Worm (Caenorhabditis elegans) whole organism, L1 larva: ENCODE data around the gene srbc-38.

ENCODE experiments used
- C16A3.4 ChIP-seq: fragments of 150-350 bp; optimal IDR thresholded peaks from 2 replicates; lab custom pipeline; 2014; ENCODE audit warnings: missing biosample characterization, missing genetic modification characterization
- C34B4.2 ChIP-seq: sonication (generic microtip); optimal IDR thresholded peaks from 2 replicates; lab custom pipeline; 2017; ENCODE audit warnings: mild to moderate bottlenecking, missing genetic modification characterization, missing compliant biosample characterization
- Y116A8C.19 ChIP-seq: sonication (generic microtip); optimal IDR thresholded peaks from 2 replicates; lab custom pipeline; 2016; ENCODE audit warnings: missing compliant biosample characterization, missing genetic modification characterization, borderline replicate concordance
- aha-1 ChIP-seq: fragments of 150-350 bp; optimal IDR thresholded peaks from 2 replicates; lab custom pipeline; 2014; ENCODE audit warnings: missing biosample characterization, missing genetic modification characterization
- alr-1 ChIP-seq: fragments of 200-800 bp; sonication (Bioruptor generic); optimal IDR thresholded peaks from 2 replicates; lab custom pipeline; 2018; ENCODE audit warnings: borderline replicate concordance, mild to moderate bottlenecking, missing genetic modification characterization, missing compliant biosample characterization
- aly-2 ChIP-seq: fragments of 150-350 bp; optimal IDR thresholded peaks from 2 replicates; lab custom pipeline; 2014; ENCODE audit warnings: missing biosample characterization, missing genetic modification characterization
- ama-1 ChIP-seq: fragments of 150-350 bp; optimal IDR thresholded peaks from 2 replicates; lab custom pipeline; 2014
- ceh-63 ChIP-seq: fragments of 200-800 bp; sonication (Bioruptor generic); optimal IDR thresholded peaks from 2 replicates; lab custom pipeline; 2018; ENCODE audit warnings: mild to moderate bottlenecking, missing genetic modification characterization, missing compliant biosample characterization
- ceh-8 ChIP-seq: fragments of 200-800 bp; sonication (Bioruptor generic); optimal IDR thresholded peaks from 2 replicates; lab custom pipeline; 2018; ENCODE audit warnings: mild to moderate bottlenecking, missing genetic modification characterization, moderate library complexity, missing compliant biosample characterization
- ceh-88 ChIP-seq: fragments of 200-800 bp; sonication (Bioruptor generic); IDR thresholded peaks from 2 replicates; pipeline ENCODE4 v1.3.6; 2022; ENCODE audit warnings: missing genetic modification characterization, missing compliant biosample characterization
- ceh-90 ChIP-seq: sonication (generic microtip); optimal IDR thresholded peaks from 2 replicates; lab custom pipeline; 2016; ENCODE audit warnings: missing genetic modification characterization, missing compliant biosample characterization
- efl-1 ChIP-seq, 4 experiments: fragments of 150-350 bp; optimal IDR thresholded peaks in 3 of 4; peaks in 1 of 4; 1 replicate in 1 of 4; 2 replicates in 3 of 4; lab custom pipeline; 2014; ENCODE audit warnings: missing biosample characterization in 2 of 4, missing genetic modification characterization in 2 of 4, missing genetic modification reagents in 2 of 4
- elt-2 ChIP-seq: sonication (generic microtip); optimal IDR thresholded peaks from 2 replicates; lab custom pipeline; 2016; ENCODE audit warnings: missing genetic modification characterization, mild to moderate bottlenecking, inconsistent platforms, missing compliant biosample characterization, missing genetic modification reagents
- fkh-10 ChIP-seq: sonication (generic microtip); optimal IDR thresholded peaks from 2 replicates; lab custom pipeline; 2017; ENCODE audit warnings: missing biosample characterization, missing genetic modification reagents, missing genetic modification characterization
- fkh-4 ChIP-seq: sonication (generic microtip); optimal IDR thresholded peaks from 2 replicates; lab custom pipeline; 2016; ENCODE audit warnings: missing compliant biosample characterization, missing genetic modification characterization, borderline replicate concordance
- fos-1 ChIP-seq: fragments of 150-350 bp; optimal IDR thresholded peaks from 2 replicates; lab custom pipeline; 2014; ENCODE audit warnings: missing biosample characterization, missing genetic modification characterization
- hlh-17 ChIP-seq: fragments of 200-800 bp; sonication (Bioruptor generic); optimal IDR thresholded peaks from 2 replicates; lab custom pipeline; 2018; ENCODE audit warnings: missing genetic modification characterization, mild to moderate bottlenecking, missing compliant biosample characterization, moderate library complexity, borderline replicate concordance
- hlh-4 ChIP-seq: sonication (generic microtip); optimal IDR thresholded peaks from 2 replicates; lab custom pipeline; 2016; ENCODE audit warnings: mild to moderate bottlenecking, missing genetic modification characterization, missing compliant biosample characterization
- irx-1 ChIP-seq: sonication (generic microtip); optimal IDR thresholded peaks from 2 replicates; lab custom pipeline; 2016; ENCODE audit warnings: missing genetic modification characterization, missing compliant biosample characterization
- isw-1 ChIP-seq: fragments of 200-800 bp; sonication (Bioruptor generic); IDR thresholded peaks from 2 replicates; pipeline ENCODE4 v1.3.6; 2022; ENCODE audit warnings: missing genetic modification characterization, missing compliant biosample characterization
- lin-13 ChIP-seq: fragments of 150-350 bp; optimal IDR thresholded peaks from 2 replicates; lab custom pipeline; 2014; ENCODE audit warnings: missing biosample characterization, missing genetic modification reagents, missing genetic modification characterization
- lin-14 ChIP-seq: fragments of 200-800 bp; sonication (Bioruptor generic); optimal IDR thresholded peaks from 2 replicates; lab custom pipeline; 2018; ENCODE audit warnings: mild to moderate bottlenecking, missing genetic modification characterization, moderate library complexity, missing compliant biosample characterization
- lin-35 ChIP-seq, 2 experiments: fragments of 150-350 bp; optimal IDR thresholded peaks; 2 replicates each; lab custom pipeline; 2014; ENCODE audit warnings: missing biosample characterization in 2 of 2, missing genetic modification characterization in 2 of 2, missing genetic modification reagents in 2 of 2
- mab-9 ChIP-seq: fragments of 200-800 bp; sonication (Bioruptor generic); IDR thresholded peaks from 2 replicates; pipeline ENCODE4 v1.3.6; 2022; ENCODE audit warnings: missing genetic modification reagents, missing genetic modification characterization, missing compliant biosample characterization
- mdl-1 ChIP-seq, 2 experiments: fragments of 150-350 bp; optimal IDR thresholded peaks; 2 replicates each; lab custom pipeline; 2014 to 2017; ENCODE audit warnings: missing biosample characterization in 2 of 2, missing genetic modification characterization in 2 of 2, inconsistent platforms in 1 of 2
- nhr-11 ChIP-seq: fragments of 150-350 bp; optimal IDR thresholded peaks from 2 replicates; lab custom pipeline; 2014; ENCODE audit warnings: missing biosample characterization, missing genetic modification characterization
- nhr-12 ChIP-seq: sonication (generic microtip); optimal IDR thresholded peaks from 2 replicates; lab custom pipeline; 2017; ENCODE audit warnings: missing biosample characterization, missing genetic modification characterization
- nhr-237 ChIP-seq: fragments of 150-350 bp; optimal IDR thresholded peaks from 2 replicates; lab custom pipeline; 2014; ENCODE audit warnings: missing biosample characterization, missing genetic modification characterization
- nhr-47 ChIP-seq: sonication (generic microtip); optimal IDR thresholded peaks from 2 replicates; lab custom pipeline; 2016; ENCODE audit warnings: mild to moderate bottlenecking, missing genetic modification characterization, moderate library complexity, missing compliant biosample characterization
- nhr-71 ChIP-seq: sonication (generic microtip); optimal IDR thresholded peaks from 2 replicates; lab custom pipeline; 2016; ENCODE audit warnings: mild to moderate bottlenecking, missing genetic modification characterization, moderate library complexity, missing compliant biosample characterization
- nhr-77 ChIP-seq: fragments of 150-350 bp; optimal IDR thresholded peaks from 2 replicates; lab custom pipeline; 2014; ENCODE audit warnings: missing biosample characterization, missing genetic modification characterization
- nhr-85 ChIP-seq: sonication (generic microtip); peaks from one replicate; lab custom pipeline; 2016; ENCODE audit warnings: missing genetic modification characterization, inconsistent platforms, missing compliant biosample characterization
- nhr-90 ChIP-seq: sonication (generic microtip); optimal IDR thresholded peaks from 2 replicates; lab custom pipeline; 2016; ENCODE audit warnings: mild to moderate bottlenecking, missing genetic modification characterization, missing compliant biosample characterization; ENCODE audit not compliant: poor library complexity
- pqm-1 ChIP-seq: sonication (generic microtip); optimal IDR thresholded peaks from 3 replicates; lab custom pipeline; 2017; ENCODE audit warnings: missing biosample characterization, missing genetic modification characterization
- rnt-1 ChIP-seq: sonication (generic microtip); optimal IDR thresholded peaks from 2 replicates; lab custom pipeline; 2016; ENCODE audit warnings: mild to moderate bottlenecking, missing genetic modification characterization, moderate library complexity, missing compliant biosample characterization
- skn-1 ChIP-seq: fragments of 150-350 bp; optimal IDR thresholded peaks from 2 replicates; lab custom pipeline; 2014; ENCODE audit warnings: missing biosample characterization, missing genetic modification characterization
- snpc-4 ChIP-seq: fragments of 150-350 bp; optimal IDR thresholded peaks from 2 replicates; lab custom pipeline; 2014; ENCODE audit warnings: missing biosample characterization, missing genetic modification characterization
- swsn-7 ChIP-seq: sonication (generic microtip); optimal IDR thresholded peaks from 2 replicates; lab custom pipeline; 2016; ENCODE audit warnings: missing genetic modification characterization, missing compliant biosample characterization
- tbx-2 ChIP-seq: sonication (generic microtip); optimal IDR thresholded peaks from 2 replicates; lab custom pipeline; 2016; ENCODE audit warnings: missing genetic modification characterization, missing compliant biosample characterization
- unc-86 ChIP-seq: sonication (generic microtip); optimal IDR thresholded peaks from 2 replicates; lab custom pipeline; 2016; ENCODE audit warnings: missing genetic modification characterization, missing compliant biosample characterization
- vab-15 ChIP-seq: sonication (generic microtip); optimal IDR thresholded peaks from 2 replicates; lab custom pipeline; 2017; ENCODE audit warnings: missing genotype, mild to moderate bottlenecking, missing genetic modification characterization, missing compliant biosample characterization
- xbp-1 ChIP-seq: sonication (generic microtip); optimal IDR thresholded peaks from 2 replicates; lab custom pipeline; 2016; ENCODE audit warnings: missing genetic modification characterization, missing compliant biosample characterization
- zip-4 ChIP-seq: fragments of 200-800 bp; sonication (Bioruptor generic); optimal IDR thresholded peaks from 2 replicates; lab custom pipeline; 2018; ENCODE audit warnings: mild to moderate bottlenecking, missing genetic modification characterization, moderate library complexity, missing compliant biosample characterization
- ztf-11 ChIP-seq, 2 experiments: sonication (generic microtip); optimal IDR thresholded peaks; 2 replicates each; lab custom pipeline; 2016 to 2017; ENCODE audit warnings: missing genetic modification characterization in 2 of 2, missing biosample characterization in 1 of 2, missing compliant biosample characterization in 1 of 2

The srbc-38 gene

ce11 chrV:706918-707317, at the start of gene srbc-38:
srbc-38 (plus strand) TSS chrV:707218.
- TF ChIP-seq ztf-11 (tag; optimal IDR thresholded peaks at IDR 0.05; lab: Kevin White, UChicago) (no peak), lin-35 (GFP tag; optimal IDR thresholded peaks at IDR 0.05; lab: Kevin White, UChicago) (no peak), hlh-17 (GFP tag; lab: Kevin White, UChicago) (no peak), C34B4.2 (tag; lab: Kevin White, UChicago) (no peak), unc-86 (no peak), elt-2 (tag; lab: Kevin White, UChicago) (no peak), isw-1 (GFP tag; lab: Robert Waterston, UW) (no peak), nhr-71 (tag; lab: Kevin White, UChicago) (no peak), snpc-4 (tag; lab: Kevin White, UChicago) (no peak), ceh-88 (GFP tag; lab: Robert Waterston, UW) (no peak), fkh-4 (tag; lab: Kevin White, UChicago) (no peak), nhr-237 (tag; lab: Kevin White, UChicago) (no peak), alr-1 (tag; lab: Kevin White, UChicago) (no peak), skn-1 (tag; lab: Kevin White, UChicago) (no peak), nhr-77 (tag; lab: Kevin White, UChicago) (no peak), aha-1 (no peak), efl-1 (optimal IDR thresholded peaks at IDR 0.05; lab: Kevin White, UChicago) (no peak), efl-1 (GFP tag; optimal IDR thresholded peaks at IDR 0.05 in 1 of 2; lab: Kevin White, UChicago) (no peak), mab-9 (GFP tag; lab: Robert Waterston, UW) (no peak)

DNA sequence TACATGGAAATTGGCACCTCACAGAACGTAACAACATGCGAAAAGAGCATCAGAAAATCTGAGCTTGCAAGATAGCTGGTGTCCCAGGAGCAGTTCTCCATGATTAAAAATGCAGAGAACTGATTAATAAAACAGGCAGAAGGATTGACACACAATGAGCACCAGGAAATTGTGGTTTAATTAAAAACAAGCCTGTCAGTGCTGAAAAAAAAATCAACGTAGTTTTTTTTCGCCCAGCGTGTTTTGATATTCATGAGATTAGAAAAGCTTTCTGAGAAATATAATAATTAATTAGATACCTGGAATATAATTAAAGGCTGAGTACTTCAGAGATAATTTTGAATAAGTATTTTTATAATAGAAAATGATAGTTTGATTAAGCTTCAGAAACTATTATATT, 49.3 kb upstream of the srbc-38 start, which contains the start of gene srh-246:
Gene srh-246, minus strand, starts transcription at position 101 of the 400 bp plus-strand sequence.
- TF ChIP-seq lin-35 (GFP tag; optimal IDR thresholded peaks at IDR 0.05; lab: Kevin White, UChicago) (no peak), ceh-90 (tag; lab: Kevin White, UChicago) (no peak), fkh-10 (no peak), Y116A8C.19 (tag; lab: Kevin White, UChicago) (no peak), vab-15 (tag; lab: Kevin White, UChicago) (no peak), nhr-11 (tag; lab: Kevin White, UChicago) (no peak), nhr-90 (no peak), pqm-1 (no peak), irx-1 (no peak), ceh-63 (GFP tag; lab: Kevin White, UChicago) (no peak), nhr-85 (tag; lab: Kevin White, UChicago) (no peak), nhr-47 (no peak), xbp-1 (tag; lab: Kevin White, UChicago) (no peak)

DNA sequence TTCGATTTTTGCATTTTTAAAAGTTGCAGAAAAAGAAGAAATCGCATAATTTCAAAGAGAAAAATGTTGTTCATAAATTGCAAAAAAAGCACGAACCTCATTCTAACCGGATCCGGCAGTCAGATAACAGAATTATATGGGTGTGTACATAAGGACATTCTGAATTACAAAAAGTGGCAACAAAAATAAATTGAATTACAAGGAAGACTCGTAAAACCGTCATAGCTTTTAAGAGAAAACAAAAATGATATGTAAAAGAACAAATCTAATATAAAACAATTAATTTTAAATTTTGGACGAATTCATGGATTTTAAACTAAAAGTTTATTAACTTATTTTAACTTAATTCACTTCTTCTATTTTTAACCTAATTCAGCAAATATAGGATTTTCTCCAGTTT, 46.8 kb upstream of the srbc-38 start, which contains the start of gene F31F4.17:
Gene F31F4.17, minus strand, starts transcription at position 101 of the 400 bp plus-strand sequence.
- TF ChIP-seq C16A3.4 (tag; lab: Kevin White, UChicago) (no peak), zip-4 (GFP tag; lab: Kevin White, UChicago) (no peak), nhr-47 (no peak), tbx-2 (no peak), nhr-12 (tag; lab: Kevin White, UChicago) (no peak), hlh-17 (GFP tag; lab: Kevin White, UChicago) (no peak), fos-1 (no peak), rnt-1 (no peak), mdl-1 (tag; optimal IDR thresholded peaks at IDR 0.05; lab: Kevin White, UChicago) (no peak), hlh-4 (no peak), elt-2 (tag; lab: Kevin White, UChicago) (no peak), ama-1 (lab: Kevin White, UChicago) (no peak), swsn-7 (no peak), aly-2 (tag; lab: Kevin White, UChicago) (no peak), ceh-8 (GFP tag; lab: Kevin White, UChicago) (no peak), lin-13 (GFP tag; lab: Kevin White, UChicago) (no peak), lin-14 (GFP tag; lab: Kevin White, UChicago) (no peak)
- TF ChIP-seq, all 84 proteins: peak for 0
